Worm (Caenorhabditis elegans): ENCODE measurements around the gene ufbp-1.

- TF ChIP-seq chd-7 (tag; optimal IDR thresholded peaks at IDR 0.05) (no peak), aptf-3 (GFP tag; IDR thresholded peaks at IDR 0.05) (no peak), lin-35 (GFP tag; optimal IDR thresholded peaks at IDR 0.05) (no peak), ztf-25 (GFP tag; IDR thresholded peaks at IDR 0.05) (no peak), B0336.3 (GFP tag; IDR thresholded peaks at IDR 0.05) (no peak), sea-2 (GFP tag; IDR thresholded peaks at IDR 0.05) (no peak), lin-54 (GFP tag; optimal IDR thresholded peaks at IDR 0.05) (no peak)
Measured at ce11 chrIII:8413501-8413900, 29.9 kb downstream of the ufbp-1 start.
